Fruit fly (Drosophila melanogaster): Measurements from ENCODE around the gene Gasp.

The Gasp gene

dm6 chr3R:6112252-6112995 lies 11.7 kb upstream of the Gasp start, which contains the start of gene Obp83g (continued):
- TF ChIP-seq al (GFP tag; IDR thresholded peaks at IDR 0.05) (peak; percentile 44), CG1603 (tag; optimal IDR thresholded peaks at IDR 0.05) (peak; percentile 23), CG9727 (GFP tag; optimal IDR thresholded peaks at IDR 0.05) (peak; percentile 18), CG12155 (GFP tag; optimal IDR thresholded peaks at IDR 0.05) (peak; percentile 29), odd (GFP tag; optimal IDR thresholded peaks at IDR 0.05) (peak; percentile 18), Lim3 (GFP tag; IDR thresholded peaks at IDR 0.05) (no peak), Bdp1 (GFP tag; optimal IDR thresholded peaks at IDR 0.05) (no peak), Hr3 (GFP tag; optimal IDR thresholded peaks at IDR 0.05) (no peak), slbo (GFP tag; IDR thresholded peaks at IDR 0.05) (peak; percentile 73), tin (GFP tag; optimal IDR thresholded peaks at IDR 0.05) (peak; percentile 25), CG12104 (GFP tag; optimal IDR thresholded peaks at IDR 0.05) (no peak), YL-1 (GFP tag; optimal IDR thresholded peaks at IDR 0.05) (no peak), CG11093 (GFP tag; IDR thresholded peaks at IDR 0.05) (no peak)

dm6 chr3R:6110916-6111315 lies 10.2 kb upstream of the Gasp start, which contains the start of gene Obp83ef:
Gene Obp83ef, minus strand, starts transcription at chr3R:6111034.
- TF ChIP-seq Med (GFP tag) (peak; percentile 35), CG12659 (GFP tag; optimal IDR thresholded peaks at IDR 0.05) (no peak), CG6854 (GFP tag; optimal IDR thresholded peaks at IDR 0.05) (no peak)

- TF ChIP-seq row (GFP tag; IDR thresholded peaks at IDR 0.05): 0 out of 3 replicates have a peak, but pooled peaks have one; percentile 7
- peak; percentile 8 for TF ChIP-seq Sox102F (GFP tag; optimal IDR thresholded peaks at IDR 0.05)
- peak; percentile 27 for TF ChIP-seq gem (tag; optimal IDR thresholded peaks at IDR 0.05)
- TF ChIP-seq Kr (GFP tag; optimal IDR thresholded peaks at IDR 0.05): no peak
- peak; percentile 32; the same call in 1 of the 3 replicates for TF ChIP-seq dysf (GFP tag; IDR thresholded peaks at IDR 0.05)
- TF ChIP-seq CoRest (tag; optimal IDR thresholded peaks at IDR 0.05): peak; percentile 3
- TF ChIP-seq cwo (GFP tag; optimal IDR thresholded peaks at IDR 0.05): peak; percentile 17
- TF ChIP-seq CG9932 (GFP tag; IDR thresholded peaks at IDR 0.05): no peak
- peak; percentile 16 for TF ChIP-seq CG30403 (GFP tag; optimal IDR thresholded peaks at IDR 0.05)
- peak in 1 of 2 experiments; percentile 17 for TF ChIP-seq eve (GFP tag; optimal IDR thresholded peaks at IDR 0.05)
- TF ChIP-seq Meics (GFP tag; optimal IDR thresholded peaks at IDR 0.05): peak; percentile 45
- TF ChIP-seq Hr51 (GFP tag; optimal IDR thresholded peaks at IDR 0.05): peak in 1 of 2 experiments; percentile 33
- no peak for TF ChIP-seq dpn (GFP tag; optimal IDR thresholded peaks at IDR 0.05)
- TF ChIP-seq CG1529 (GFP tag; optimal IDR thresholded peaks at IDR 0.05): no peak
- TF ChIP-seq PHDP (tag; optimal IDR thresholded peaks at IDR 0.05): peak; percentile 25
- TF ChIP-seq CG13287 (GFP tag; IDR thresholded peaks at IDR 0.05; ENCODE audit: partially characterized antibody): no peak
- TF ChIP-seq CG18599 (GFP tag; optimal IDR thresholded peaks at IDR 0.05): peak; percentile 11
- peak; percentile 19 for TF ChIP-seq CG2120 (GFP tag; optimal IDR thresholded peaks at IDR 0.05)
- TF ChIP-seq GATAe (GFP tag; conservative IDR thresholded peaks at IDR 0.05): no peak
- no peak for TF ChIP-seq Ets65A (GFP tag)
- TF ChIP-seq CG11504 (tag; optimal IDR thresholded peaks at IDR 0.05): peak; percentile 44
- no peak for TF ChIP-seq repo (GFP tag; optimal IDR thresholded peaks at IDR 0.05)
- TF ChIP-seq CG2678 (tag; optimal IDR thresholded peaks at IDR 0.05): peak; percentile 44
- no peak for TF ChIP-seq CG14050 (GFP tag; IDR thresholded peaks at IDR 0.05)
- peak; percentile 9 for TF ChIP-seq phol (tag; optimal IDR thresholded peaks at IDR 0.05)
- peak; percentile 12 for TF ChIP-seq CG15269 (tag; optimal IDR thresholded peaks at IDR 0.05)
- TF ChIP-seq Med (GFP tag): peak; percentile 55
- TF ChIP-seq CG13123 (GFP tag; optimal IDR thresholded peaks at IDR 0.05): no peak
- peak; percentile 21 for TF ChIP-seq CG7839 (tag; optimal IDR thresholded peaks at IDR 0.05)
- TF ChIP-seq Drgx (GFP tag; IDR thresholded peaks at IDR 0.05): peak; percentile 45; the same call in 1 of the 2 replicates
- TF ChIP-seq cas (GFP tag; IDR thresholded peaks at IDR 0.05): no peak
- TF ChIP-seq CG17361 (GFP tag; IDR thresholded peaks at IDR 0.05): peak; percentile 40; the same call in 1 of the 3 replicates
These were observed 7.1 kb upstream of the Gasp start, which contains the start of gene Obp83cd for dm6 chr3R:6107792-6108191. Gene Obp83cd, plus strand, starts transcription at chr3R:6108134.
